Fruit fly (Drosophila melanogaster) whole organism, embryonic: ENCODE measurements around the gene mRpL13.

Experiments used
- Abd-B ChIP-seq: fragments of 200-800 bp; sonication (Bioruptor generic); optimal IDR thresholded peaks from 2 replicates; lab custom pipeline; 2018; ENCODE audit warnings: missing biosample characterization, mild to moderate bottlenecking, missing genetic modification characterization, moderate library complexity
- Bdp1 ChIP-seq: fragments of 200-800 bp; sonication (Bioruptor generic); optimal IDR thresholded peaks from 3 replicates; lab custom pipeline; 2016; ENCODE audit warnings: missing biosample characterization, missing genetic modification characterization
- CG10462 ChIP-seq: fragments of 200-800 bp; sonication (Bioruptor generic); optimal IDR thresholded peaks from 2 replicates; lab custom pipeline; 2016; ENCODE audit warnings: missing biosample characterization, missing genetic modification characterization
- CG11247 ChIP-seq: fragments of 200-800 bp; sonication (Bioruptor generic); IDR thresholded peaks from 2 replicates; pipeline ENCODE4 v1.3.6; 2022; ENCODE audit warnings: missing biosample characterization, missing genetic modification characterization
- CG11504 ChIP-seq: fragments of 200-800 bp; sonication (Bioruptor generic); optimal IDR thresholded peaks from 3 replicates; lab custom pipeline; 2019; ENCODE audit warnings: missing biosample characterization, mild to moderate bottlenecking, missing genetic modification characterization, moderate library complexity
- CG11723 ChIP-seq: fragments of 200-800 bp; sonication (Bioruptor generic); optimal IDR thresholded peaks from 2 replicates; lab custom pipeline; 2017; ENCODE audit warnings: missing biosample characterization, mild to moderate bottlenecking, missing genetic modification characterization
- CG13287 ChIP-seq: fragments of 200-800 bp; sonication (Bioruptor generic); IDR thresholded peaks from 2 replicates; pipeline ENCODE4 v1.3.6; 2022; ENCODE audit warnings: missing biosample characterization, missing genetic modification characterization; ENCODE audit not compliant: partially characterized antibody
- CG15514 ChIP-seq: fragments of 200-800 bp; sonication (Bioruptor generic); optimal IDR thresholded peaks from 3 replicates; lab custom pipeline; 2017; ENCODE audit warnings: missing biosample characterization, missing genetic modification characterization, mild to moderate bottlenecking, moderate library complexity, missing genetic modification reagents
- CG17361 ChIP-seq: fragments of 200-800 bp; sonication (Bioruptor generic); IDR thresholded peaks from 3 replicates; pipeline ENCODE4 v1.3.6; 2022; ENCODE audit warnings: missing biosample characterization, missing genetic modification characterization
- CG17829 ChIP-seq: fragments of 200-800 bp; optimal IDR thresholded peaks from 2 replicates; lab custom pipeline; 2019; ENCODE audit warnings: missing biosample characterization, mild to moderate bottlenecking, missing genetic modification characterization, moderate library complexity
- CG31365 ChIP-seq: fragments of 200-800 bp; sonication (Bioruptor generic); optimal IDR thresholded peaks from 2 replicates; lab custom pipeline; 2018; ENCODE audit warnings: missing biosample characterization, mild to moderate bottlenecking, missing genetic modification characterization
- CG3995 ChIP-seq: fragments of 200-800 bp; sonication (Bioruptor generic); optimal IDR thresholded peaks from 3 replicates; lab custom pipeline; 2016; ENCODE audit warnings: missing biosample characterization, missing genetic modification characterization
- CG4617 ChIP-seq: fragments of 200-800 bp; sonication (Bioruptor generic); optimal IDR thresholded peaks from 3 replicates; lab custom pipeline; 2016; ENCODE audit warnings: missing biosample characterization, missing genetic modification characterization, borderline replicate concordance
- CG6813 ChIP-seq: fragments of 200-800 bp; sonication (Bioruptor generic); optimal IDR thresholded peaks from 2 replicates; lab custom pipeline; 2017; ENCODE audit warnings: missing biosample characterization, missing genetic modification characterization, mild to moderate bottlenecking, moderate library complexity, missing genetic modification reagents
- CrebB ChIP-seq: fragments of 200-800 bp; sonication (Bioruptor generic); optimal IDR thresholded peaks from 3 replicates; lab custom pipeline; 2018; ENCODE audit warnings: missing biosample characterization, mild to moderate bottlenecking, missing genetic modification characterization
- Dek ChIP-seq: fragments of 200-800 bp; sonication (Bioruptor generic); optimal IDR thresholded peaks from 3 replicates; lab custom pipeline; 2019; ENCODE audit warnings: missing biosample characterization, mild to moderate bottlenecking, missing genetic modification characterization, moderate library complexity
- E2f1 ChIP-seq: fragments of 200-800 bp; sonication (Bioruptor generic); IDR thresholded peaks from 2 replicates; pipeline ENCODE4 v1.3.6; 2022; ENCODE audit warnings: missing biosample characterization, missing genetic modification characterization
- Ets65A ChIP-seq: fragments of 200-800 bp; sonication (Bioruptor generic); peaks from one replicate; lab custom pipeline; 2016; ENCODE audit warnings: missing biosample characterization, missing genetic modification characterization
- Ets97D ChIP-seq: fragments of 200-800 bp; sonication (Bioruptor generic); optimal IDR thresholded peaks from 3 replicates; lab custom pipeline; 2016; ENCODE audit warnings: missing biosample characterization, missing genetic modification characterization
- H2.0 ChIP-seq: fragments of 200-800 bp; sonication (Bioruptor generic); IDR thresholded peaks from 2 replicates; pipeline ENCODE4 v1.3.6; 2022; ENCODE audit warnings: missing biosample characterization, missing genetic modification characterization
- HmgD ChIP-seq: fragments of 200-800 bp; sonication (Bioruptor generic); optimal IDR thresholded peaks from 3 replicates; lab custom pipeline; 2016; ENCODE audit warnings: missing biosample characterization, missing genetic modification characterization
- Hr51 ChIP-seq, 2 experiments: fragments of 200-800 bp; sonication (Bioruptor generic); optimal IDR thresholded peaks; 2 replicates in 1 of 2; 3 replicates in 1 of 2; lab custom pipeline; 2016 to 2018; ENCODE audit warnings: missing biosample characterization in 2 of 2, missing genetic modification characterization in 2 of 2, mild to moderate bottlenecking in 1 of 2, moderate library complexity in 1 of 2
- Max ChIP-seq: fragments of 200-800 bp; sonication (Bioruptor generic); optimal IDR thresholded peaks from 2 replicates; lab custom pipeline; 2016; ENCODE audit warnings: missing biosample characterization, mild to moderate bottlenecking, missing genetic modification characterization
- NfI ChIP-seq: fragments of 200-800 bp; sonication (Bioruptor generic); optimal IDR thresholded peaks from 3 replicates; lab custom pipeline; 2018; ENCODE audit warnings: missing biosample characterization, mild to moderate bottlenecking, missing genetic modification characterization, moderate library complexity
- Optix ChIP-seq: fragments of 200-800 bp; sonication (Bioruptor generic); IDR thresholded peaks from 3 replicates; pipeline ENCODE4 v1.3.6; 2022; ENCODE audit warnings: missing biosample characterization, missing genetic modification characterization
- Pdp1 ChIP-seq, 2 experiments: fragments of 200-800 bp; sonication (Bioruptor generic); optimal IDR thresholded peaks; 3 replicates each; lab custom pipeline; 2016; ENCODE audit warnings: missing biosample characterization in 2 of 2, missing genetic modification characterization in 2 of 2, mild to moderate bottlenecking in 1 of 2, moderate library complexity in 1 of 2
- Rfx ChIP-seq: fragments of 200-800 bp; sonication (Bioruptor generic); IDR thresholded peaks from 2 replicates; pipeline ENCODE4 v1.3.6; 2022; ENCODE audit warnings: missing biosample characterization, missing genetic modification characterization
- Scr ChIP-seq: fragments of 200-800 bp; sonication (Bioruptor generic); IDR thresholded peaks from 2 replicates; pipeline ENCODE4 v1.3.6; 2022; ENCODE audit warnings: missing biosample characterization, missing genetic modification characterization; ENCODE audit not compliant: partially characterized antibody
- Sox102F ChIP-seq: fragments of 200-800 bp; sonication (Bioruptor generic); optimal IDR thresholded peaks from 2 replicates; lab custom pipeline; 2018; ENCODE audit warnings: missing biosample characterization, mild to moderate bottlenecking, missing genetic modification characterization, moderate library complexity
- abd-A ChIP-seq: fragments of 200-800 bp; sonication (Bioruptor generic); optimal IDR thresholded peaks from 3 replicates; lab custom pipeline; 2019; ENCODE audit warnings: missing biosample characterization, mild to moderate bottlenecking, missing genetic modification characterization, moderate library complexity
- ato ChIP-seq: fragments of 200-800 bp; sonication (Bioruptor generic); IDR thresholded peaks from 2 replicates; pipeline ENCODE4 v1.3.6; 2022; ENCODE audit warnings: missing biosample characterization, missing genetic modification characterization; ENCODE audit not compliant: partially characterized antibody
- cas ChIP-seq: fragments of 200-800 bp; sonication (Bioruptor generic); IDR thresholded peaks from 2 replicates; pipeline ENCODE4 v1.3.6; 2022; ENCODE audit warnings: missing biosample characterization, missing genetic modification characterization
- ci ChIP-seq: fragments of 200-800 bp; sonication (Bioruptor generic); IDR thresholded peaks from 3 replicates; pipeline ENCODE4 v1.3.6; 2022; ENCODE audit warnings: missing biosample characterization, missing genetic modification characterization
- ewg ChIP-seq: fragments of 200-800 bp; sonication (Bioruptor generic); optimal IDR thresholded peaks from 3 replicates; lab custom pipeline; 2017; ENCODE audit warnings: mild to moderate bottlenecking, missing biosample characterization, missing genetic modification reagents, missing genetic modification characterization
- ftz-f1 ChIP-seq: fragments of 200-800 bp; sonication (Bioruptor generic); optimal IDR thresholded peaks from 2 replicates; lab custom pipeline; 2016; ENCODE audit warnings: missing biosample characterization, missing genetic modification characterization
- hkb ChIP-seq, 2 experiments: fragments of 200-800 bp in 1 of 2; fragments of >200 bp in 1 of 2; sonication (Bioruptor generic) in 1 of 2; IDR thresholded peaks in 1 of 2; optimal IDR thresholded peaks in 1 of 2; 2 replicates each; pipeline versions ENCODE4 v1.3.6 to Lab custom; 2017 to 2022; ENCODE audit warnings: missing biosample characterization in 1 of 2, missing genetic modification characterization in 1 of 2
- hth ChIP-seq: fragments of >200 bp; optimal IDR thresholded peaks from 2 replicates; lab custom pipeline; 2017; ENCODE audit warnings: inconsistent platforms
- insv ChIP-seq, 2 experiments: fragments of 200-800 bp; sonication (Bioruptor generic); optimal IDR thresholded peaks; 3 replicates each; lab custom pipeline; 2016 to 2018; ENCODE audit warnings: missing biosample characterization in 2 of 2, missing genetic modification characterization in 2 of 2
- lab ChIP-seq: fragments of 200-800 bp; sonication (Bioruptor generic); optimal IDR thresholded peaks from 3 replicates; lab custom pipeline; 2017; ENCODE audit warnings: missing biosample characterization, missing genetic modification characterization, mild to moderate bottlenecking, moderate library complexity, missing genetic modification reagents
- mirr ChIP-seq: fragments of 200-800 bp; sonication (Bioruptor generic); optimal IDR thresholded peaks from 3 replicates; lab custom pipeline; 2018; ENCODE audit warnings: missing biosample characterization, mild to moderate bottlenecking, missing genetic modification characterization
- pnt ChIP-seq: fragments of 200-800 bp; sonication (Bioruptor generic); optimal IDR thresholded peaks from 3 replicates; lab custom pipeline; 2016; ENCODE audit warnings: missing biosample characterization, missing genetic modification characterization
- scrt ChIP-seq: fragments of 200-800 bp; sonication (Bioruptor generic); optimal IDR thresholded peaks from 2 replicates; lab custom pipeline; 2018; ENCODE audit warnings: missing biosample characterization, mild to moderate bottlenecking, missing genetic modification characterization, moderate library complexity
- sens-2 ChIP-seq: fragments of 200-800 bp; sonication (Bioruptor generic); IDR thresholded peaks from 2 replicates; pipeline ENCODE4 v1.3.6; 2022; ENCODE audit warnings: missing biosample characterization, missing genetic modification characterization
- slp2 ChIP-seq: fragments of 200-800 bp; sonication (Bioruptor generic); optimal IDR thresholded peaks from 2 replicates; lab custom pipeline; 2016; ENCODE audit warnings: missing biosample characterization, missing genetic modification characterization
- tll ChIP-seq, 2 experiments: fragments of 200-800 bp in 1 of 2; fragments of >200 bp in 1 of 2; sonication (Bioruptor generic) in 1 of 2; optimal IDR thresholded peaks; 2 replicates each; lab custom pipeline; 2017 to 2019; ENCODE audit warnings: missing biosample characterization in 2 of 2, missing genetic modification characterization in 2 of 2, mild to moderate bottlenecking in 1 of 2, moderate library complexity in 1 of 2
- trh ChIP-seq: fragments of 200-800 bp; sonication (Bioruptor generic); optimal IDR thresholded peaks from 2 replicates; lab custom pipeline; 2016; ENCODE audit warnings: missing biosample characterization, missing genetic modification characterization
- ttk ChIP-seq: fragments of 200-800 bp; sonication (Bioruptor generic); IDR thresholded peaks from 2 replicates; pipeline ENCODE4 v2.1.2; 2022; ENCODE audit warnings: missing biosample characterization, missing genetic modification characterization
- vvl ChIP-seq: fragments of 200-800 bp; sonication (Bioruptor generic); IDR thresholded peaks from 2 replicates; pipeline ENCODE4 v1.3.6; 2022; ENCODE audit warnings: missing biosample characterization, missing genetic modification characterization
- zf30C ChIP-seq: fragments of 200-800 bp; sonication (Bioruptor generic); optimal IDR thresholded peaks from 3 replicates; lab custom pipeline; 2018; ENCODE audit warnings: missing biosample characterization, mild to moderate bottlenecking, missing genetic modification characterization

Gene mRpL13

dm6 chr2L:18823243-18823803 lies 35.7 kb downstream of the mRpL13 start, which contains the start of gene Ugt36D1 (continued):
- TF ChIP-seq Ets97D (GFP tag; lab: Kevin White, UChicago): no peak
- no peak for TF ChIP-seq Max
- no peak for TF ChIP-seq Optix (GFP tag; lab: Robert Waterston, UW)
- no peak for TF ChIP-seq CG6813 (GFP tag; lab: Kevin White, UChicago)
- TF ChIP-seq vvl: 0 out of 2 replicates have a peak, but pooled peaks have one; percentile 37
- peak; percentile 32 for TF ChIP-seq lab
- TF ChIP-seq Pdp1 (GFP tag; optimal IDR thresholded peaks at IDR 0.05; lab: Kevin White, UChicago): peak in 1 of 2 experiments; percentile 80
- TF ChIP-seq insv (GFP tag; optimal IDR thresholded peaks at IDR 0.05; lab: Kevin White, UChicago): no peak
- TF ChIP-seq ci (GFP tag; lab: Robert Waterston, UW): peak; percentile 74; the same call in 2 of the 3 replicates
- TF ChIP-seq ato (GFP tag; lab: Robert Waterston, UW): no peak
- TF ChIP-seq Bdp1 (GFP tag; lab: Kevin White, UChicago): no peak
- no peak for TF ChIP-seq ttk
- peak; percentile 9 for TF ChIP-seq mirr
- TF ChIP-seq ftz-f1: peak; percentile 53
- TF ChIP-seq tll (GFP tag; optimal IDR thresholded peaks at IDR 0.05; lab: Kevin White, UChicago): no peak
- TF ChIP-seq NfI (GFP tag; lab: Kevin White, UChicago): peak; percentile 39
- no peak for TF ChIP-seq hth
- TF ChIP-seq CG13287 (GFP tag; lab: Robert Waterston, UW): peak; percentile 43; the same call in 1 of the 2 replicates
- no peak for TF ChIP-seq CG3995 (GFP tag; lab: Kevin White, UChicago)
- TF ChIP-seq CG11247 (GFP tag; lab: Robert Waterston, UW): no peak
- TF ChIP-seq pnt (GFP tag; lab: Kevin White, UChicago): no peak
- TF ChIP-seq CG11504 (tag; lab: Kevin White, UChicago): no peak
- peak; percentile 10 for TF ChIP-seq CG31365
- TF ChIP-seq zf30C: no peak
- TF ChIP-seq abd-A: peak; percentile 18
- no peak for TF ChIP-seq CG11723
- no peak for TF ChIP-seq HmgD (GFP tag; lab: Kevin White, UChicago)
- peak; percentile 13 for TF ChIP-seq ewg (GFP tag; lab: Kevin White, UChicago)
- no peak for TF ChIP-seq trh (GFP tag; lab: Kevin White, UChicago)
- no peak for TF ChIP-seq cas (GFP tag; lab: Robert Waterston, UW)
- TF ChIP-seq sens-2: no peak
- no peak for TF ChIP-seq Ets65A
- TF ChIP-seq H2.0: no peak
- no peak for TF ChIP-seq scrt
- peak; percentile 52 for TF ChIP-seq CG15514 (GFP tag; lab: Kevin White, UChicago)
- TF ChIP-seq E2f1 (GFP tag; lab: Robert Waterston, UW): peak; percentile 36; the same call in 1 of the 2 replicates
- TF ChIP-seq Dek (tag; lab: Kevin White, UChicago): peak; percentile 11
- no peak for TF ChIP-seq hkb (optimal IDR thresholded peaks at IDR 0.05; lab: Kevin White, UChicago)
- 0 out of 2 replicates have a peak, but pooled peaks have one; percentile 33 for TF ChIP-seq hkb (GFP tag; IDR thresholded peaks at IDR 0.05; lab: Robert Waterston, UW)
- TF ChIP-seq Scr (GFP tag; lab: Robert Waterston, UW): no peak
- TF ChIP-seq CG4617 (GFP tag; lab: Kevin White, UChicago): no peak
- TF ChIP-seq slp2: no peak
- TF ChIP-seq CG17829 (tag; lab: Kevin White, UChicago): no peak
- TF ChIP-seq Rfx (GFP tag; lab: Robert Waterston, UW): peak; percentile 33; the same call in 1 of the 2 replicates
- TF ChIP-seq Hr51 (GFP tag; optimal IDR thresholded peaks at IDR 0.05; lab: Kevin White, UChicago): no peak
- TF ChIP-seq Abd-B: no peak
- TF ChIP-seq Sox102F (GFP tag; lab: Kevin White, UChicago): no peak
- peak; percentile 26; the same call in 1 of the 3 replicates for TF ChIP-seq CG17361 (GFP tag; lab: Robert Waterston, UW)
- TF ChIP-seq CG10462 (GFP tag; lab: Kevin White, UChicago): no peak
- peak; percentile 4 for TF ChIP-seq CrebB
